Worm (Caenorhabditis elegans) whole organism, L1 larva: ENCODE results near the gene K07H8.5.

Experiments used
- C04F5.9 ChIP-seq: sonication (generic microtip); optimal IDR thresholded peaks from 2 replicates; lab custom pipeline; 2016; ENCODE audit warnings: missing genetic modification characterization, missing compliant biosample characterization
- C16A3.4 ChIP-seq: fragments of 150-350 bp; optimal IDR thresholded peaks from 2 replicates; lab custom pipeline; 2014; ENCODE audit warnings: missing biosample characterization, missing genetic modification characterization
- aly-2 ChIP-seq: fragments of 150-350 bp; optimal IDR thresholded peaks from 2 replicates; lab custom pipeline; 2014; ENCODE audit warnings: missing biosample characterization, missing genetic modification characterization
- ama-1 ChIP-seq: fragments of 150-350 bp; optimal IDR thresholded peaks from 2 replicates; lab custom pipeline; 2014
- ceh-8 ChIP-seq: fragments of 200-800 bp; sonication (Bioruptor generic); optimal IDR thresholded peaks from 2 replicates; lab custom pipeline; 2018; ENCODE audit warnings: mild to moderate bottlenecking, missing genetic modification characterization, moderate library complexity, missing compliant biosample characterization
- ceh-82 ChIP-seq, 3 experiments: fragments of 150-350 bp in 1 of 3; sonication (generic microtip) in 2 of 3; optimal IDR thresholded peaks; 2 replicates each; lab custom pipeline; 2014 to 2017; ENCODE audit warnings: missing biosample characterization in 3 of 3, missing genetic modification characterization in 3 of 3
- ceh-90 ChIP-seq: sonication (generic microtip); optimal IDR thresholded peaks from 2 replicates; lab custom pipeline; 2016; ENCODE audit warnings: missing genetic modification characterization, missing compliant biosample characterization
- dsc-1 ChIP-seq: sonication (generic microtip); optimal IDR thresholded peaks from 2 replicates; lab custom pipeline; 2016; ENCODE audit warnings: mild to moderate bottlenecking, missing genetic modification characterization, missing compliant biosample characterization
- efl-1 ChIP-seq, 4 experiments: fragments of 150-350 bp; optimal IDR thresholded peaks in 3 of 4; peaks in 1 of 4; 1 replicate in 1 of 4; 2 replicates in 3 of 4; lab custom pipeline; 2014; ENCODE audit warnings: missing biosample characterization in 2 of 4, missing genetic modification characterization in 2 of 4, missing genetic modification reagents in 2 of 4
- egl-13 ChIP-seq: sonication (generic microtip); optimal IDR thresholded peaks from 2 replicates; lab custom pipeline; 2016; ENCODE audit warnings: missing genotype, missing genetic modification reagents, missing genetic modification characterization, missing compliant biosample characterization
- elt-2 ChIP-seq: sonication (generic microtip); optimal IDR thresholded peaks from 2 replicates; lab custom pipeline; 2016; ENCODE audit warnings: missing genetic modification characterization, mild to moderate bottlenecking, inconsistent platforms, missing compliant biosample characterization, missing genetic modification reagents
- elt-3 ChIP-seq, 6 experiments: fragments of 150-350 bp in 1 of 6; sonication (generic microtip); optimal IDR thresholded peaks; 2 replicates each; lab custom pipeline; 2017 to 2018; ENCODE audit warnings: missing biosample characterization in 6 of 6, missing genetic modification characterization in 6 of 6, inconsistent platforms in 1 of 6
- ets-5 ChIP-seq: fragments of 200-800 bp; sonication (Bioruptor generic); IDR thresholded peaks from 2 replicates; pipeline ENCODE4 v1.3.6; 2022; ENCODE audit warnings: missing genetic modification characterization, missing compliant biosample characterization
- fkh-10 ChIP-seq: sonication (generic microtip); optimal IDR thresholded peaks from 2 replicates; lab custom pipeline; 2017; ENCODE audit warnings: missing biosample characterization, missing genetic modification reagents, missing genetic modification characterization
- fkh-4 ChIP-seq: sonication (generic microtip); optimal IDR thresholded peaks from 2 replicates; lab custom pipeline; 2016; ENCODE audit warnings: missing compliant biosample characterization, missing genetic modification characterization, borderline replicate concordance
- fkh-8 ChIP-seq: sonication (generic microtip); optimal IDR thresholded peaks from 2 replicates; lab custom pipeline; 2016; ENCODE audit warnings: mild to moderate bottlenecking, missing genetic modification characterization, missing compliant biosample characterization
- grh-1 ChIP-seq: fragments of 200-800 bp; sonication (Bioruptor generic); IDR thresholded peaks from 2 replicates; pipeline ENCODE4 v1.3.6; 2022; ENCODE audit warnings: missing genetic modification reagents, missing genetic modification characterization, missing compliant biosample characterization
- hlh-4 ChIP-seq: sonication (generic microtip); optimal IDR thresholded peaks from 2 replicates; lab custom pipeline; 2016; ENCODE audit warnings: mild to moderate bottlenecking, missing genetic modification characterization, missing compliant biosample characterization
- irx-1 ChIP-seq: sonication (generic microtip); optimal IDR thresholded peaks from 2 replicates; lab custom pipeline; 2016; ENCODE audit warnings: missing genetic modification characterization, missing compliant biosample characterization
- isw-1 ChIP-seq: fragments of 200-800 bp; sonication (Bioruptor generic); IDR thresholded peaks from 2 replicates; pipeline ENCODE4 v1.3.6; 2022; ENCODE audit warnings: missing genetic modification characterization, missing compliant biosample characterization
- lin-14 ChIP-seq: fragments of 200-800 bp; sonication (Bioruptor generic); optimal IDR thresholded peaks from 2 replicates; lab custom pipeline; 2018; ENCODE audit warnings: mild to moderate bottlenecking, missing genetic modification characterization, moderate library complexity, missing compliant biosample characterization
- lin-15B ChIP-seq: fragments of 150-350 bp; sonication (generic microtip); optimal IDR thresholded peaks from 3 replicates; lab custom pipeline; 2014; ENCODE audit warnings: missing biosample characterization, missing genetic modification characterization
- lin-39 ChIP-seq: fragments of 150-350 bp; optimal IDR thresholded peaks from 2 replicates; lab custom pipeline; 2014; ENCODE audit warnings: missing biosample characterization, missing genetic modification reagents, missing genetic modification characterization
- lsy-2 ChIP-seq, 2 experiments: fragments of 150-350 bp; optimal IDR thresholded peaks; 2 replicates each; lab custom pipeline; 2014; ENCODE audit warnings: missing biosample characterization in 2 of 2, missing genetic modification characterization in 2 of 2
- mdl-1 ChIP-seq, 2 experiments: fragments of 150-350 bp; optimal IDR thresholded peaks; 2 replicates each; lab custom pipeline; 2014 to 2017; ENCODE audit warnings: missing biosample characterization in 2 of 2, missing genetic modification characterization in 2 of 2, inconsistent platforms in 1 of 2
- mep-1 ChIP-seq: fragments of 150-350 bp; optimal IDR thresholded peaks from 2 replicates; lab custom pipeline; 2014; ENCODE audit warnings: missing biosample characterization, missing genetic modification characterization
- nhr-12 ChIP-seq: sonication (generic microtip); optimal IDR thresholded peaks from 2 replicates; lab custom pipeline; 2017; ENCODE audit warnings: missing biosample characterization, missing genetic modification characterization
- nhr-19 ChIP-seq: fragments of 200-800 bp; sonication (Bioruptor generic); conservative IDR thresholded peaks from 2 replicates; pipeline ENCODE4 v1.3.6; 2022; ENCODE audit warnings: missing genetic modification characterization, missing compliant biosample characterization
- nhr-20 ChIP-seq: sonication (generic microtip); optimal IDR thresholded peaks from 2 replicates; lab custom pipeline; 2016; ENCODE audit warnings: mild to moderate bottlenecking, missing genetic modification characterization, missing compliant biosample characterization
- nhr-28 ChIP-seq: fragments of 150-350 bp; optimal IDR thresholded peaks from 2 replicates; lab custom pipeline; 2014; ENCODE audit warnings: missing biosample characterization, missing genetic modification characterization
- nhr-47 ChIP-seq: sonication (generic microtip); optimal IDR thresholded peaks from 2 replicates; lab custom pipeline; 2016; ENCODE audit warnings: mild to moderate bottlenecking, missing genetic modification characterization, moderate library complexity, missing compliant biosample characterization
- nhr-71 ChIP-seq: sonication (generic microtip); optimal IDR thresholded peaks from 2 replicates; lab custom pipeline; 2016; ENCODE audit warnings: mild to moderate bottlenecking, missing genetic modification characterization, moderate library complexity, missing compliant biosample characterization
- nhr-76 ChIP-seq: sonication (generic microtip); optimal IDR thresholded peaks from 2 replicates; lab custom pipeline; 2017; ENCODE audit warnings: missing biosample characterization, missing genetic modification characterization
- nhr-77 ChIP-seq: fragments of 150-350 bp; optimal IDR thresholded peaks from 2 replicates; lab custom pipeline; 2014; ENCODE audit warnings: missing biosample characterization, missing genetic modification characterization
- nhr-84 ChIP-seq: sonication (generic microtip); optimal IDR thresholded peaks from 2 replicates; lab custom pipeline; 2017; ENCODE audit warnings: missing biosample characterization, missing genetic modification characterization
- pqm-1 ChIP-seq: sonication (generic microtip); optimal IDR thresholded peaks from 3 replicates; lab custom pipeline; 2017; ENCODE audit warnings: missing biosample characterization, missing genetic modification characterization
- snpc-4 ChIP-seq: fragments of 150-350 bp; optimal IDR thresholded peaks from 2 replicates; lab custom pipeline; 2014; ENCODE audit warnings: missing biosample characterization, missing genetic modification characterization
- snu-23 ChIP-seq: sonication (generic microtip); optimal IDR thresholded peaks from 2 replicates; lab custom pipeline; 2016; ENCODE audit warnings: missing genetic modification characterization, missing compliant biosample characterization
- sox-4 ChIP-seq: sonication (generic microtip); optimal IDR thresholded peaks from 2 replicates; lab custom pipeline; 2016; ENCODE audit warnings: missing genetic modification characterization, missing compliant biosample characterization
- sptf-1 ChIP-seq: fragments of 150-350 bp; optimal IDR thresholded peaks from 2 replicates; lab custom pipeline; 2014; ENCODE audit warnings: missing biosample characterization, missing genetic modification characterization
- sup-37 ChIP-seq: fragments of 200-800 bp; sonication (Bioruptor generic); optimal IDR thresholded peaks from 2 replicates; lab custom pipeline; 2018; ENCODE audit warnings: mild to moderate bottlenecking, missing genetic modification characterization, missing compliant biosample characterization
- swsn-7 ChIP-seq: sonication (generic microtip); optimal IDR thresholded peaks from 2 replicates; lab custom pipeline; 2016; ENCODE audit warnings: missing genetic modification characterization, missing compliant biosample characterization
- unc-30 ChIP-seq: sonication (generic microtip); optimal IDR thresholded peaks from 2 replicates; lab custom pipeline; 2017; ENCODE audit warnings: missing biosample characterization, missing genetic modification characterization
- unc-62 ChIP-seq: fragments of 150-350 bp; optimal IDR thresholded peaks from 2 replicates; lab custom pipeline; 2014; ENCODE audit warnings: missing biosample characterization, missing genetic modification reagents, missing genetic modification characterization
- unc-86 ChIP-seq: sonication (generic microtip); optimal IDR thresholded peaks from 2 replicates; lab custom pipeline; 2016; ENCODE audit warnings: missing genetic modification characterization, missing compliant biosample characterization
- unc-98 ChIP-seq: fragments of 200-800 bp; sonication (Bioruptor generic); IDR thresholded peaks from 2 replicates; pipeline ENCODE4 v1.3.6; 2022; ENCODE audit warnings: missing genetic modification characterization, missing compliant biosample characterization
- vab-15 ChIP-seq: sonication (generic microtip); optimal IDR thresholded peaks from 2 replicates; lab custom pipeline; 2017; ENCODE audit warnings: missing genotype, mild to moderate bottlenecking, missing genetic modification characterization, missing compliant biosample characterization
- xbp-1 ChIP-seq: sonication (generic microtip); optimal IDR thresholded peaks from 2 replicates; lab custom pipeline; 2016; ENCODE audit warnings: missing genetic modification characterization, missing compliant biosample characterization

K07H8.5 gene

DNA sequence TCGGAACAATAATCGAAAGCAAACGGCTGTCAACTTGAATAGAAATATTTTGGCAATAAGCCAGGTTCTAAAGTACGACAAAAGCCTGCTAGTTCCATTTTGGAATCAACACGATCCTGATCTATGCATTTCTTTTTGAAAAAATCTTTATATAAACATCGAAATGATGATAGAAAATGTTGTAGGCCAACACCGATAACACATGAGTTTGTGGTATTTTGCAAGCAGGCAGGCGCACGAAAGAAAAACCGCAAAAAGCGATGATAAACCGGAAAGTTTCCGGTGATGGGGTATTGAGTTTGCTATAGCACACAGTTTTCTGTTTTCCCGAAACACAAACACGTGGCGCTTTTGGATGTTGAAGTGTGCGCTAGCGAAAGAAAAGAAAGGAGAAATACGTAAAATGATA lies 34.0 kb upstream of the K07H8.5 start (continued):
- TF ChIP-seq nhr-84, result no peak
- no peak for TF ChIP-seq lin-39 (tag; lab: Kevin White, UChicago)
- no peak for TF ChIP-seq ceh-8 (GFP tag; lab: Kevin White, UChicago)
- TF ChIP-seq nhr-47 (tag; lab: Kevin White, UChicago), result no peak
- no peak for TF ChIP-seq C16A3.4 (tag; lab: Kevin White, UChicago)
- no peak for TF ChIP-seq unc-86 (tag; lab: Kevin White, UChicago)
- no peak for TF ChIP-seq grh-1 (GFP tag; lab: Robert Waterston, UW)
- TF ChIP-seq efl-1 (optimal IDR thresholded peaks at IDR 0.05; lab: Kevin White, UChicago), result no peak
- TF ChIP-seq efl-1 (GFP tag; optimal IDR thresholded peaks at IDR 0.05 in 1 of 2; lab: Kevin White, UChicago), result peak in 1 of 2 experiments; percentile 75
- no peak for TF ChIP-seq hlh-4 (tag; lab: Kevin White, UChicago)
- TF ChIP-seq vab-15 (tag; lab: Kevin White, UChicago), result no peak
- TF ChIP-seq xbp-1 (tag; lab: Kevin White, UChicago), result no peak
- TF ChIP-seq sptf-1, result no peak
- TF ChIP-seq nhr-71, result peak; percentile 1
- peak in 1 of 2 experiments; percentile 31 for TF ChIP-seq mdl-1 (tag; optimal IDR thresholded peaks at IDR 0.05; lab: Kevin White, UChicago)
- no peak for TF ChIP-seq aly-2 (tag; lab: Kevin White, UChicago)
- TF ChIP-seq elt-3 (tag; optimal IDR thresholded peaks at IDR 0.05; lab: Kevin White, UChicago), result peak in 1 of 6 experiments; percentile 0
- no peak for TF ChIP-seq sox-4 (tag; lab: Kevin White, UChicago)
- no peak for TF ChIP-seq unc-30 (tag; lab: Kevin White, UChicago)
- TF ChIP-seq irx-1 (tag; lab: Kevin White, UChicago), result no peak
- no peak for TF ChIP-seq nhr-76 (tag; lab: Kevin White, UChicago)
- no peak for TF ChIP-seq pqm-1 (tag; lab: Kevin White, UChicago)
- TF ChIP-seq ama-1 (lab: Kevin White, UChicago), result no peak
- no peak for TF ChIP-seq sup-37 (GFP tag; lab: Kevin White, UChicago)
- no peak for TF ChIP-seq C04F5.9
- TF ChIP-seq ceh-82 (tag; optimal IDR thresholded peaks at IDR 0.05; lab: Kevin White, UChicago), result no peak
- TF ChIP-seq nhr-12, result no peak
- no peak for TF ChIP-seq lin-15B (tag; lab: Kevin White, UChicago)
- TF ChIP-seq ets-5, result no peak
- TF ChIP-seq nhr-28 (tag; lab: Kevin White, UChicago), result no peak
- TF ChIP-seq elt-2 (tag; lab: Kevin White, UChicago), result no peak
- peak; percentile 22 for TF ChIP-seq snu-23 (GFP tag; lab: Kevin White, UChicago)
- no peak for TF ChIP-seq nhr-77 (tag; lab: Kevin White, UChicago)
- TF ChIP-seq isw-1 (GFP tag; lab: Robert Waterston, UW), result no peak
- peak; percentile 39 for TF ChIP-seq lin-14 (GFP tag; lab: Kevin White, UChicago)
- TF ChIP-seq unc-62, result no peak
- no peak for TF ChIP-seq fkh-4 (tag; lab: Kevin White, UChicago)
- no peak for TF ChIP-seq unc-98 (GFP tag; lab: Robert Waterston, UW)

- TF ChIP-seq egl-13 (tag; lab: Kevin White, UChicago) (peak; percentile 3), fkh-10 (GFP tag; lab: Kevin White, UChicago) (peak; percentile 1), nhr-20 (peak; percentile 15), sox-4 (tag; lab: Kevin White, UChicago) (peak; percentile 23), nhr-19 (GFP tag; lab: Robert Waterston, UW) (0 out of 2 replicates have a peak, but pooled peaks have one; percentile 12), nhr-47 (tag; lab: Kevin White, UChicago) (peak; percentile 48), ceh-90 (peak; percentile 48), fkh-8 (tag; lab: Kevin White, UChicago) (peak; percentile 80), mep-1 (tag; lab: Kevin White, UChicago) (peak; percentile 11), lsy-2 (tag; optimal IDR thresholded peaks at IDR 0.05; lab: Kevin White, UChicago) (peak in 1 of 2 experiments; percentile 1), dsc-1 (tag; lab: Kevin White, UChicago) (peak; percentile 45), ama-1 (lab: Kevin White, UChicago) (no peak), swsn-7 (peak; percentile 7), snpc-4 (tag; lab: Kevin White, UChicago) (no peak), nhr-71 (peak; percentile 59), aly-2 (tag; lab: Kevin White, UChicago) (no peak), lin-14 (GFP tag; lab: Kevin White, UChicago) (peak; percentile 54), mdl-1 (tag; optimal IDR thresholded peaks at IDR 0.05; lab: Kevin White, UChicago) (no peak)
Observed at ce11 chrIV:8235114-8235686, 32.9 kb upstream of the K07H8.5 start.
